Fruit fly (Drosophila melanogaster): Measurements from ENCODE around the gene Dlc90F.

Gene Dlc90F

DNA sequence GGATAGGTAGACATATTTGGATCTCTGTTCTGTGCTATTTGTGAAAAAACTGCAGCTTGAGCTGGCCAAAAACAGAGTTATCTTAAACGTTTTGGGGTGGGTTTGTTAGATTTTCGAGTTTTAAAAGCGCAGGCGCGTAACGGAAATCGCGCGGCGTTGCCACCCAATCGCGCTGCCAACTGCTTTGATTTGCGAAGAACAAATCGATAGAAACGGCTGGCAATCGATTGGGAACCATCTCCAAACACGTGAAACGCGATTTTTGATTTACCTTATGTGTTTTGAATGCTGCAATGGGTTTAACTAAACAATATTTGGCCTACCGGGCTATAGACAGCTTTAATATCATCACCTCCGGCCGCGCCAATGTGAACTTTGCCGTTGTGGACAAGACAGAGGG, 15.6 kb upstream of the Dlc90F start, which contains the start of the genes CG14312 and CG8064:
Gene CG14312, minus strand, starts transcription at position 88 of the 400 bp plus-strand sequence.
Gene CG8064, plus strand, starts transcription at position 220 of the 400 bp plus-strand sequence.
- TF ChIP-seq pad (GFP tag; optimal IDR thresholded peaks at IDR 0.05) (no peak), Mnt (GFP tag; optimal IDR thresholded peaks at IDR 0.05) (peak; percentile 97), bab1 (GFP tag; optimal IDR thresholded peaks at IDR 0.05) (peak; percentile 11)

DNA sequence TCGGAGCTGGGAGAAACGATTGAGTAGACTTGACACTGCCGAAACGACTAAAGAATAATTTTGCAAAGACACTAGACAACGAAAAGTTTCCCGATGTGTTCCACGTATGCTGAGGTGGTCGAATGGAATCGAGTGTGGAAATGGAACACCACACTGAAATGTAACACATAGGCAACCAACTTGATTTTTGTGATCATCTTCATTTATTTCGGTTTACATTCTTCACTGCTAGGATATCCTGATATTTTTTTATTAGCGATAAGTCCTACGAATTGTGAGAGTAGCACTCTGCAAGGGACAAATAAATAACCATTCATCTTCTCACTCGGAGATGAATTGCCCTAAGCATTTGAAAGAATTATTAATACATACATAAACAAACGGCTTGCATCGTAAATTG, 10.4 kb upstream of the Dlc90F start, which contains the start of gene CG7131:
Gene CG7131, minus strand, starts transcription at position 101 of the 400 bp plus-strand sequence.
- no peak for TF ChIP-seq CG11617 (GFP tag; optimal IDR thresholded peaks at IDR 0.05)
- no peak for TF ChIP-seq Clk (GFP tag; optimal IDR thresholded peaks at IDR 0.05)
- TF ChIP-seq tj (GFP tag; optimal IDR thresholded peaks at IDR 0.05): no peak
- no peak for TF ChIP-seq cic (GFP tag; optimal IDR thresholded peaks at IDR 0.05)
- TF ChIP-seq Hr96 (GFP tag; optimal IDR thresholded peaks at IDR 0.05): no peak

DNA sequence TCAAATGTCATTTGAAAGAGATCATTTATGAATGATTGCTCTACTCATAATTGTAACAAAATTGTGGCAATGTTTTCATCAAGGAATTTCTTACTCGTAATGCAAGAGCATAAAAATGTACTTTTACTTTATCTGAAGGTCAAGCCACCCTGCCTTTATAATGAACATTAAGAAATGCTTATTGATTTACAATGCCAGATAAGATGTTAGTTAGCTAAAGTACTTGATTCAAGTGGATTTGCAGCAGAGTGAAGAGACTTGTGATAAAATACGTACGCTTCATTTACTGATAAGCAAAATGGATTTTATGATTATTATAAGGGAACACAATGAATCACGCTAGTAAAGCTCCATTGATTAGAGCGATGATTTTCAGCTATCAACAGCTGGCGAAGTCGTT, 7.2 kb upstream of the Dlc90F start:
- TF ChIP-seq CG11617 (GFP tag; optimal IDR thresholded peaks at IDR 0.05) (no peak), CG7101 (tag; optimal IDR thresholded peaks at IDR 0.05) (no peak), CG7045 (GFP tag; optimal IDR thresholded peaks at IDR 0.05) (no peak), kay (GFP tag; ENCODE audit: borderline replicate concordance) (no peak), CG12768 (GFP tag; optimal IDR thresholded peaks at IDR 0.05) (no peak), cnc (optimal IDR thresholded peaks at IDR 0.05) (no peak), cic (GFP tag; optimal IDR thresholded peaks at IDR 0.05) (peak; percentile 48), Crg-1 (GFP tag; optimal IDR thresholded peaks at IDR 0.05) (no peak)

DNA sequence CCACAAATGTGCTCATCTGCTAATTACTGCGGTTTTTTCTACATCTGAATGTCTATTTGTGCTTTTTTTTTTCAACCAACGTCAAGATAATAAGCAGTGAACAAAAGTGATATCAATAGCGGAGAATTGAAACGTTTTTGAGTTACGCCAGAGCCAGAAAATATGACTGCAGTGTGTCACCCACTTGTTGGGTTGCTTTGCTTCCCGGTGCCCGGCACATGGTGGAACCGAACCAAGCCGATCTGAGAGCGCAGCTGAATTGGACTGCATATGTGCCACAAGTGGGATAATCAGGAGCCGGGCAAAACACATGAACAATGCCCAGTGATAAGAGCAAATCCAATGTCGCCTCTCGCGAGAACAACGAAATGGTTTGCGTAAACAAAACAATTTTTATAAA, 6.7 kb upstream of the Dlc90F start:
- TF ChIP-seq Mnt (GFP tag; optimal IDR thresholded peaks at IDR 0.05) (peak; percentile 30), CG33017 (tag; optimal IDR thresholded peaks at IDR 0.05) (no peak), toe (GFP tag; optimal IDR thresholded peaks at IDR 0.05) (no peak)

DNA sequence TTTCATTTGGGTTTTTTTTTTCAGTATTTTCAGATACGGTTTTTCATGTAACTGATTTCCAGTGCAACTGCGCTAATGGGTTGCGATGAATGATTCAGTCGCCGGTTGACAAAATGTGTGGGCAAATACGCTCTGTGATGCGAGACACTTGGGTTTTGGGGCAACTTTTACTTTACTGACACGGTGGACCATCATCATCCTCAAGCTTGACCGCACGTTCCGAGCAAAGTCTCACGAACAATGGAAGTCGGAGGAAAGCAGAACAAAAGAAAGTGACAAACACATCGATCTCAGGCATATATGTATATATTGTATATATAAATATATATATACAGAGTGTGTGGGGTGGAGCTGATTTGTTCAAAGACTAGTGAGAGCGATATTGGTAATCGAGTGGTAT, 4.5 kb upstream of the Dlc90F start:
- no peak for TF ChIP-seq CG7101 (tag; optimal IDR thresholded peaks at IDR 0.05)
- no peak for TF ChIP-seq toe (GFP tag; optimal IDR thresholded peaks at IDR 0.05)
- TF ChIP-seq bab1 (GFP tag; optimal IDR thresholded peaks at IDR 0.05): no peak
- no peak for TF ChIP-seq cnc (optimal IDR thresholded peaks at IDR 0.05)
- no peak for TF ChIP-seq CG14711 (tag; optimal IDR thresholded peaks at IDR 0.05)
- TF ChIP-seq ovo (GFP tag; optimal IDR thresholded peaks at IDR 0.05): no peak
- no peak for TF ChIP-seq CG33017 (tag; optimal IDR thresholded peaks at IDR 0.05)
- TF ChIP-seq kay (GFP tag; ENCODE audit: borderline replicate concordance): no peak
- TF ChIP-seq pad (GFP tag; optimal IDR thresholded peaks at IDR 0.05): no peak

DNA sequence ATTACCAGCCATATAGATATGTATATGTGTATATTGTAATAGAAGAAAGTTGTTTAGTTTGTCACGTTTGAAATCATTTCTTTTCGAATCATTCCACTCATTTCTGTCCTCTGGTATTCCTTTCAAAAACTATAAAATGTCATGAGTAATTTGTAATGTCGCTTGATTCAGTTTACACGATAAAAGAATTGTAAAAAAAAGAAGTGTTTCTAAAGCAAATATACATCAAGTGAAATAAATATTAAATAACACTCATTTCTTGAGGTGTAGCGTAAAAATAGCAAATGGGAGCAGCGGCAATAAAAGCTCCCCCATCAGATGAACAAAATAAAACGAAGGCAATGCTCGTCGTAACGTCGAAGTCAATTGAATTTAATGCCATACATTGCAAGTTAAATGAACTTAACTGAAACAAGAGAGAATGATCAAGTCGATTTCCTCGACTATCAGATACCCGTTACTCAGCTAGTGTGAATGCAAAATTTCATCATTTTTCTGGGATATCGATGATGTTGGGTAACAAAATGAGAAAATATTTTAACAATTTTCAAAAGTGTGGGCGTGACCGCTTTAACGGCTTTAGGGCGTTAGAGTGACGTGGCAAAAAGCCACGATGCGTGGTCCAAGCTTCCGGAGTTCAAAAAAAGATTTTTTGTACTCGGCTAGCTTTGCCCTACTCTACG, 3.6 kb upstream of the Dlc90F start:
- TF ChIP-seq CG7101 (tag; optimal IDR thresholded peaks at IDR 0.05) (no peak), Mnt (GFP tag; optimal IDR thresholded peaks at IDR 0.05) (no peak), kay (GFP tag; ENCODE audit: borderline replicate concordance) (peak; percentile 77)

DNA sequence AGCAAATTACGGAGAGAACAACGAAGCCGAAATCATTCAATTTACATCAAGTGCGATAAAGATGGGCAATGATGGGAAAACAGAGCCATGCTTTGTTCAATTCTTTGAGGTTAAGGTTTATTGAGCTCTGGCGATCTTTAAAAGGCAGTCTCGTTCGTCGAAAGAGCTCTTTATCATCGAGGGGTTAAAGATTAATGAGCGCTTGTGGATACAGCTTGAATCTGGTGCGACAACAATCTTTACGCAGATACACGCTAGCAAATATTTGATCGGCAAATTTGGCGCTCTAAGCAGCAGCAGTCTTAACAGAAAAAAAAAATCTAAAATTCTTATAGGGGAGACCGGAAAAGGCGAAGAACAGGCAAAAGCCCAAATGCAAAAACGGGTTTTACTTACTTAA, 2.9 kb upstream of the Dlc90F start:
- TF ChIP-seq CG14711 (tag; optimal IDR thresholded peaks at IDR 0.05): no peak
- TF ChIP-seq toe (GFP tag; optimal IDR thresholded peaks at IDR 0.05): no peak
- TF ChIP-seq kay (GFP tag; ENCODE audit: borderline replicate concordance): no peak
- TF ChIP-seq tj (GFP tag; optimal IDR thresholded peaks at IDR 0.05): no peak
- no peak for TF ChIP-seq CG7045 (GFP tag; optimal IDR thresholded peaks at IDR 0.05)
- TF ChIP-seq bab1 (GFP tag; optimal IDR thresholded peaks at IDR 0.05): no peak
- no peak for TF ChIP-seq CG1620 (GFP tag; optimal IDR thresholded peaks at IDR 0.05)
- TF ChIP-seq Clk (GFP tag; optimal IDR thresholded peaks at IDR 0.05): no peak
- no peak for TF ChIP-seq CG5204 (GFP tag; optimal IDR thresholded peaks at IDR 0.05)
- TF ChIP-seq ovo (GFP tag; optimal IDR thresholded peaks at IDR 0.05): no peak
- no peak for TF ChIP-seq CG12768 (GFP tag; optimal IDR thresholded peaks at IDR 0.05)
- TF ChIP-seq CG33017 (tag; optimal IDR thresholded peaks at IDR 0.05): no peak

DNA sequence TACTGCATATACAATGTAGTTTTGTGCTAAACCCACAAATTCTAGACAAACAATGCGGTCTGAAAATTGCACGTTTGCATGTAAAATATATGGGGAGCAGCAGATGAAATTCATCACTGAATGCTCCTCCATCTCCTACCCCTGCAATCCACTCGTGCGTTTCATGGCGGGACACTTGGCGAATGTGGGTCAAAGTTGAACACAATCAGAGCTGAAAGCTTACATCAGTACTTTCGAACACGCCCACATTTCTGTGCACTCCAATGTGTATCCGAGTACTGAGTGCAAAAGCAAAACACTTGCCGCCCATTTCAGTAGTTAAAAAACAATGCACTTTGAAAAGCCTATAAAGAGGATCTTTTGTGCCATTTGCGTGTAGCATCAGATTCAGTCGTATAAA, 2.3 kb upstream of the Dlc90F start:
- TF ChIP-seq cnc (optimal IDR thresholded peaks at IDR 0.05): no peak
- TF ChIP-seq Clk (GFP tag; optimal IDR thresholded peaks at IDR 0.05): no peak
- no peak for TF ChIP-seq ovo (GFP tag; optimal IDR thresholded peaks at IDR 0.05)
- no peak for TF ChIP-seq Hr96 (GFP tag; optimal IDR thresholded peaks at IDR 0.05)
- no peak for TF ChIP-seq pad (GFP tag; optimal IDR thresholded peaks at IDR 0.05)
- no peak for TF ChIP-seq Mnt (GFP tag; optimal IDR thresholded peaks at IDR 0.05)
- no peak for TF ChIP-seq CG33017 (tag; optimal IDR thresholded peaks at IDR 0.05)
- TF ChIP-seq CG12768 (GFP tag; optimal IDR thresholded peaks at IDR 0.05): peak; percentile 19
- TF ChIP-seq CG7101 (tag; optimal IDR thresholded peaks at IDR 0.05): no peak
- no peak for TF ChIP-seq CG14711 (tag; optimal IDR thresholded peaks at IDR 0.05)
- no peak for TF ChIP-seq cic (GFP tag; optimal IDR thresholded peaks at IDR 0.05)
- TF ChIP-seq Crg-1 (GFP tag; optimal IDR thresholded peaks at IDR 0.05): no peak
- peak; percentile 62 for TF ChIP-seq tj (GFP tag; optimal IDR thresholded peaks at IDR 0.05)
- no peak for TF ChIP-seq CG1620 (GFP tag; optimal IDR thresholded peaks at IDR 0.05)
- TF ChIP-seq toe (GFP tag; optimal IDR thresholded peaks at IDR 0.05): no peak
- TF ChIP-seq CG7045 (GFP tag; optimal IDR thresholded peaks at IDR 0.05): no peak
